Fruit fly (Drosophila melanogaster) whole organism, embryonic: ENCODE data around the gene MSAmiP.

ENCODE experiments used
- Abd-B ChIP-seq: fragments of 200-800 bp; sonication (Bioruptor generic); optimal IDR thresholded peaks from 2 replicates; lab custom pipeline; 2018; ENCODE audit warnings: missing biosample characterization, mild to moderate bottlenecking, missing genetic modification characterization, moderate library complexity
- Adf1 ChIP-seq: fragments of 200-800 bp; sonication (Bioruptor generic); IDR thresholded peaks from 2 replicates; pipeline ENCODE4 v1.3.6; 2022; ENCODE audit warnings: missing biosample characterization, missing genetic modification characterization
- Atf6 ChIP-seq: fragments of 200-800 bp; sonication (Bioruptor generic); IDR thresholded peaks from 2 replicates; pipeline ENCODE4 v1.3.6; 2022; ENCODE audit warnings: missing biosample characterization, missing genetic modification characterization
- CG11085 ChIP-seq: fragments of 200-800 bp; sonication (Bioruptor generic); IDR thresholded peaks from 2 replicates; pipeline ENCODE4 v1.3.6; 2022; ENCODE audit warnings: missing biosample characterization, missing genetic modification characterization
- CG11093 ChIP-seq: fragments of 200-800 bp; sonication (Bioruptor generic); IDR thresholded peaks from 3 replicates; pipeline ENCODE4 v1.3.6; 2022; ENCODE audit warnings: missing biosample characterization, missing genetic modification characterization
- CG11398 ChIP-seq: fragments of 200-800 bp; sonication (Bioruptor generic); optimal IDR thresholded peaks from 2 replicates; lab custom pipeline; 2016; ENCODE audit warnings: missing biosample characterization, missing genetic modification characterization
- CG11456 ChIP-seq: fragments of 200-800 bp; sonication (Bioruptor generic); IDR thresholded peaks from 3 replicates; pipeline ENCODE4 v1.3.6; 2022; ENCODE audit warnings: missing biosample characterization, missing genetic modification characterization
- CG12155 ChIP-seq: fragments of 200-800 bp; sonication (Bioruptor generic); optimal IDR thresholded peaks from 3 replicates; lab custom pipeline; 2016; ENCODE audit warnings: missing biosample characterization, missing genetic modification characterization
- CG13624 ChIP-seq: fragments of 200-800 bp; sonication (Bioruptor generic); optimal IDR thresholded peaks from 2 replicates; lab custom pipeline; 2016; ENCODE audit warnings: missing biosample characterization, missing genetic modification characterization
- CG15601 ChIP-seq: fragments of 200-800 bp; sonication (Bioruptor generic); optimal IDR thresholded peaks from 3 replicates; lab custom pipeline; 2019; ENCODE audit warnings: missing biosample characterization, mild to moderate bottlenecking, missing genetic modification characterization, moderate library complexity
- CG15696 ChIP-seq: fragments of 200-800 bp; sonication (Bioruptor generic); optimal IDR thresholded peaks from 2 replicates; lab custom pipeline; 2019; ENCODE audit warnings: missing biosample characterization, mild to moderate bottlenecking, missing genetic modification characterization, moderate library complexity
- CG17612 ChIP-seq: fragments of 200-800 bp; sonication (Bioruptor generic); IDR thresholded peaks from 2 replicates; pipeline ENCODE4 v1.3.6; 2022; ENCODE audit warnings: missing biosample characterization, missing genetic modification characterization
- CG2116 ChIP-seq: fragments of 200-800 bp; sonication (Bioruptor generic); optimal IDR thresholded peaks from 3 replicates; lab custom pipeline; 2018; ENCODE audit warnings: missing biosample characterization, mild to moderate bottlenecking, missing genetic modification characterization
- CG2129 ChIP-seq: fragments of 200-800 bp; sonication (Bioruptor generic); IDR thresholded peaks from 2 replicates; pipeline ENCODE4 v1.3.6; 2022; ENCODE audit warnings: missing biosample characterization, missing genetic modification characterization; ENCODE audit not compliant: partially characterized antibody
- CG30431 ChIP-seq: fragments of 200-800 bp; sonication (Bioruptor generic); optimal IDR thresholded peaks from 2 replicates; lab custom pipeline; 2017; ENCODE audit warnings: missing biosample characterization, missing genetic modification characterization
- CG32532 ChIP-seq: fragments of 200-800 bp; sonication (Bioruptor generic); IDR thresholded peaks from 2 replicates; pipeline ENCODE4 v1.3.6; 2022; ENCODE audit warnings: missing biosample characterization, missing genetic modification characterization
- CG3838 ChIP-seq: fragments of 200-800 bp; sonication (Bioruptor generic); optimal IDR thresholded peaks from 3 replicates; lab custom pipeline; 2016; ENCODE audit warnings: missing biosample characterization, missing genetic modification characterization
- CG4617 ChIP-seq: fragments of 200-800 bp; sonication (Bioruptor generic); optimal IDR thresholded peaks from 3 replicates; lab custom pipeline; 2016; ENCODE audit warnings: missing biosample characterization, missing genetic modification characterization, borderline replicate concordance
- CG5180 ChIP-seq: fragments of 200-800 bp; sonication (Bioruptor generic); optimal IDR thresholded peaks from 3 replicates; lab custom pipeline; 2017; ENCODE audit warnings: missing biosample characterization, missing genetic modification characterization, mild to moderate bottlenecking, moderate library complexity, missing genetic modification reagents
- CG6175 ChIP-seq: fragments of 200-800 bp; sonication (Bioruptor generic); IDR thresholded peaks from 3 replicates; pipeline ENCODE4 v1.3.6; 2022; ENCODE audit warnings: missing biosample characterization, missing genetic modification characterization
- CG6813 ChIP-seq: fragments of 200-800 bp; sonication (Bioruptor generic); optimal IDR thresholded peaks from 2 replicates; lab custom pipeline; 2017; ENCODE audit warnings: missing biosample characterization, missing genetic modification characterization, mild to moderate bottlenecking, moderate library complexity, missing genetic modification reagents
- CG7963 ChIP-seq: fragments of 200-800 bp; sonication (Bioruptor generic); IDR thresholded peaks from 3 replicates; pipeline ENCODE4 v1.3.6; 2022; ENCODE audit warnings: missing biosample characterization, missing genetic modification characterization; ENCODE audit not compliant: partially characterized antibody
- CG9437 ChIP-seq: fragments of 200-800 bp; sonication (Bioruptor generic); optimal IDR thresholded peaks from 2 replicates; lab custom pipeline; 2018; ENCODE audit warnings: missing biosample characterization, mild to moderate bottlenecking, missing genetic modification characterization
- CG9817 ChIP-seq: fragments of 200-800 bp; sonication (Bioruptor generic); optimal IDR thresholded peaks from 2 replicates; lab custom pipeline; 2018; ENCODE audit warnings: missing biosample characterization, mild to moderate bottlenecking, missing genetic modification characterization, moderate library complexity
- Gug ChIP-seq: fragments of 200-800 bp; sonication (Bioruptor generic); IDR thresholded peaks from 4 replicates; pipeline ENCODE4 v1.3.6; 2022; ENCODE audit warnings: missing biosample characterization, missing genetic modification characterization
- HLHmδ ChIP-seq: fragments of 200-800 bp; sonication (Bioruptor generic); optimal IDR thresholded peaks from 2 replicates; lab custom pipeline; 2018; ENCODE audit warnings: missing biosample characterization, mild to moderate bottlenecking, missing genetic modification characterization, moderate library complexity
- Hmr ChIP-seq: fragments of 200-800 bp; sonication (Bioruptor generic); optimal IDR thresholded peaks from 3 replicates; lab custom pipeline; 2017; ENCODE audit warnings: mild to moderate bottlenecking, missing biosample characterization, missing genetic modification reagents, missing genetic modification characterization
- Hr3 ChIP-seq: fragments of 200-800 bp; sonication (Bioruptor generic); optimal IDR thresholded peaks from 3 replicates; lab custom pipeline; 2016; ENCODE audit warnings: missing biosample characterization, missing genetic modification characterization
- Myb ChIP-seq: fragments of 200-800 bp; sonication (Bioruptor generic); optimal IDR thresholded peaks from 2 replicates; lab custom pipeline; 2016; ENCODE audit warnings: missing biosample characterization, missing genetic modification characterization
- NK7.1 ChIP-seq: fragments of 200-800 bp; sonication (Bioruptor generic); optimal IDR thresholded peaks from 3 replicates; lab custom pipeline; 2016; ENCODE audit warnings: missing biosample characterization, missing genetic modification characterization
- Pdp1 ChIP-seq, 2 experiments: fragments of 200-800 bp; sonication (Bioruptor generic); optimal IDR thresholded peaks; 3 replicates each; lab custom pipeline; 2016; ENCODE audit warnings: missing biosample characterization in 2 of 2, missing genetic modification characterization in 2 of 2, mild to moderate bottlenecking in 1 of 2, moderate library complexity in 1 of 2
- Sry-δ ChIP-seq: fragments of 200-800 bp; sonication (Bioruptor generic); optimal IDR thresholded peaks from 2 replicates; lab custom pipeline; 2016; ENCODE audit warnings: missing biosample characterization, missing genetic modification characterization
- ab ChIP-seq: fragments of 200-800 bp; sonication (Bioruptor generic); optimal IDR thresholded peaks from 2 replicates; lab custom pipeline; 2016; ENCODE audit warnings: missing biosample characterization, missing genetic modification characterization
- ac ChIP-seq: fragments of 200-800 bp; sonication (Bioruptor generic); optimal IDR thresholded peaks from 3 replicates; lab custom pipeline; 2017; ENCODE audit warnings: missing biosample characterization, mild to moderate bottlenecking, missing genetic modification characterization
- ase ChIP-seq: fragments of 200-800 bp; sonication (Bioruptor generic); IDR thresholded peaks from 3 replicates; pipeline ENCODE4 v1.3.6; 2022; ENCODE audit warnings: missing biosample characterization, missing genetic modification characterization
- ash1 ChIP-seq: fragments of 200-800 bp; sonication (Bioruptor generic); optimal IDR thresholded peaks from 2 replicates; lab custom pipeline; 2018; ENCODE audit warnings: missing biosample characterization, mild to moderate bottlenecking, missing genetic modification characterization
- chif ChIP-seq, 2 experiments: fragments of 200-800 bp; sonication (Bioruptor generic); optimal IDR thresholded peaks; 3 replicates each; lab custom pipeline; 2016; ENCODE audit warnings: missing biosample characterization in 2 of 2, missing genetic modification characterization in 2 of 2
- ci ChIP-seq: fragments of 200-800 bp; sonication (Bioruptor generic); IDR thresholded peaks from 3 replicates; pipeline ENCODE4 v1.3.6; 2022; ENCODE audit warnings: missing biosample characterization, missing genetic modification characterization
- danr ChIP-seq: fragments of 200-800 bp; sonication (Bioruptor generic); IDR thresholded peaks from 2 replicates; pipeline ENCODE4 v1.3.6; 2022; ENCODE audit warnings: missing biosample characterization, missing genetic modification characterization
- en ChIP-seq: fragments of 200-800 bp; sonication (Bioruptor generic); optimal IDR thresholded peaks from 2 replicates; lab custom pipeline; 2016; ENCODE audit warnings: missing biosample characterization, missing genetic modification characterization
- fu2 ChIP-seq: fragments of 200-800 bp; sonication (Bioruptor generic); optimal IDR thresholded peaks from 2 replicates; lab custom pipeline; 2016; ENCODE audit warnings: missing biosample characterization, missing genetic modification characterization
- gcm2 ChIP-seq: fragments of 200-800 bp; sonication (Bioruptor generic); optimal IDR thresholded peaks from 2 replicates; lab custom pipeline; 2016; ENCODE audit warnings: missing biosample characterization, missing genetic modification characterization
- insv ChIP-seq, 2 experiments: fragments of 200-800 bp; sonication (Bioruptor generic); optimal IDR thresholded peaks; 3 replicates each; lab custom pipeline; 2016 to 2018; ENCODE audit warnings: missing biosample characterization in 2 of 2, missing genetic modification characterization in 2 of 2
- p53 ChIP-seq: fragments of 200-800 bp; sonication (Bioruptor generic); optimal IDR thresholded peaks from 2 replicates; lab custom pipeline; 2016; ENCODE audit warnings: missing biosample characterization, missing genetic modification characterization
- pfk ChIP-seq: fragments of 200-800 bp; sonication (Bioruptor generic); optimal IDR thresholded peaks from 2 replicates; lab custom pipeline; 2018; ENCODE audit warnings: missing biosample characterization, mild to moderate bottlenecking, missing genetic modification characterization, moderate library complexity
- pita ChIP-seq: fragments of 200-800 bp; sonication (Bioruptor generic); optimal IDR thresholded peaks from 2 replicates; lab custom pipeline; 2017; ENCODE audit warnings: missing biosample characterization, mild to moderate bottlenecking, missing genetic modification characterization
- repo ChIP-seq: fragments of 200-800 bp; sonication (Bioruptor generic); optimal IDR thresholded peaks from 2 replicates; lab custom pipeline; 2016; ENCODE audit warnings: missing biosample characterization, missing genetic modification characterization
- tll ChIP-seq, 2 experiments: fragments of 200-800 bp in 1 of 2; fragments of >200 bp in 1 of 2; sonication (Bioruptor generic) in 1 of 2; optimal IDR thresholded peaks; 2 replicates each; lab custom pipeline; 2017 to 2019; ENCODE audit warnings: missing biosample characterization in 2 of 2, missing genetic modification characterization in 2 of 2, mild to moderate bottlenecking in 1 of 2, moderate library complexity in 1 of 2
- wdn ChIP-seq: fragments of 200-800 bp; sonication (Bioruptor generic); IDR thresholded peaks from 2 replicates; pipeline ENCODE4 v1.3.6; 2022; ENCODE audit warnings: missing biosample characterization, missing genetic modification characterization
- yki ChIP-seq: fragments of >200 bp; optimal IDR thresholded peaks from 3 replicates; lab custom pipeline; 2018

MSAmiP gene

DNA sequence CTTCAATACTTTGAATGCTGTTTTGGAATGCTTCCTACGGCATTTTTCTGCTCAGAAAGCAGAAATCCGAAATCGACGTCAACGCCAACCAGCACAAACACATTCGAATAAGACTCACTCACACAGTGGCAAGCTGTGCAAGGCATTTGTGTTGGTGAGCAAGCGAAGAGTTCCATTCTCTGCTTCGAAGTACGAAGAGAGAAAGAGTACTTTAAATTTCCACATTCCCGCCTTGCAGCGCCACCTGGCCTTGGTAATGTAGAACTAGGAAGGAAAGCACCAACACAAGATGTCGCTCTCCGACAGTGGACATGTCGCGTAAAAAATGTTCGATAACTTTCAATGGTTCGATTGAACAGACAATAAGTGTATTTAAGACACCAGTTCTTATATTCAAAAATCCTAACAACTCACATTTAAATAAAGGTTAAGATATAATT, 22.9 kb upstream of the MSAmiP start (continued):
- TF ChIP-seq CG15696 (tag; lab: Kevin White, UChicago) = peak; percentile 52
- TF ChIP-seq CG2116 (GFP tag; lab: Kevin White, UChicago) = peak; percentile 12
- TF ChIP-seq wdn = no peak
- TF ChIP-seq insv (GFP tag; optimal IDR thresholded peaks at IDR 0.05; lab: Kevin White, UChicago) = peak; percentile 68 to 99
- peak; percentile 1 for TF ChIP-seq en (GFP tag; lab: Kevin White, UChicago)
- 0 out of 3 replicates have a peak, but pooled peaks have one; percentile 31 for TF ChIP-seq CG11093 (GFP tag; lab: Robert Waterston, UW)
- peak; percentile 80; the same call in 1 of the 2 replicates for TF ChIP-seq CG32532 (GFP tag; lab: Robert Waterston, UW)
- TF ChIP-seq Atf6 (GFP tag; lab: Robert Waterston, UW) = no peak
- TF ChIP-seq HLHmδ = peak; percentile 5
- TF ChIP-seq CG2129 (GFP tag; lab: Robert Waterston, UW) = no peak
- no peak for TF ChIP-seq fu2 (GFP tag; lab: Kevin White, UChicago)
- peak; percentile 19 for TF ChIP-seq CG4617
- TF ChIP-seq pfk = no peak
- peak; percentile 31 for TF ChIP-seq CG11398
- peak; percentile 37 for TF ChIP-seq yki
- no peak for TF ChIP-seq CG3838
- TF ChIP-seq Adf1 (GFP tag; lab: Robert Waterston, UW) = peak; percentile 43
- no peak for TF ChIP-seq CG17612 (GFP tag; lab: Robert Waterston, UW)
- TF ChIP-seq CG9437 = no peak
- peak; percentile 48 for TF ChIP-seq Myb
- 0 out of 3 replicates have a peak, but pooled peaks have one; percentile 21 for TF ChIP-seq CG7963 (GFP tag; lab: Robert Waterston, UW)
- no peak for TF ChIP-seq CG6175 (GFP tag; lab: Robert Waterston, UW)
- no peak for TF ChIP-seq danr
- TF ChIP-seq CG5180 (GFP tag; lab: Kevin White, UChicago) = peak; percentile 96
- no peak for TF ChIP-seq CG6813
- peak; percentile 12 for TF ChIP-seq pita
- peak; percentile 43 for TF ChIP-seq p53 (GFP tag; lab: Kevin White, UChicago)
- peak; percentile 21 for TF ChIP-seq Abd-B
- peak; percentile 22 for TF ChIP-seq CG30431 (GFP tag; lab: Kevin White, UChicago)
- TF ChIP-seq ab (GFP tag; lab: Kevin White, UChicago) = no peak
- peak; percentile 64 for TF ChIP-seq CG9817 (tag; lab: Kevin White, UChicago)
- TF ChIP-seq CG11456 = no peak; the same call in 2 of the 3 replicates
- TF ChIP-seq tll (GFP tag; optimal IDR thresholded peaks at IDR 0.05; lab: Kevin White, UChicago) = peak in 1 of 2 experiments; percentile 13
- TF ChIP-seq Sry-δ = peak; percentile 40
- no peak for TF ChIP-seq gcm2 (GFP tag; lab: Kevin White, UChicago)
- TF ChIP-seq Hr3 (GFP tag; lab: Kevin White, UChicago) = peak; percentile 20
- peak; percentile 49; the same call in 1 of the 2 replicates for TF ChIP-seq CG11085 (GFP tag; lab: Robert Waterston, UW)
- no peak for TF ChIP-seq Hmr
- TF ChIP-seq CG15601 (tag; lab: Kevin White, UChicago) = peak; percentile 99
- peak; percentile 3 for TF ChIP-seq NK7.1 (GFP tag; lab: Kevin White, UChicago)
- no peak for TF ChIP-seq repo (GFP tag; lab: Kevin White, UChicago)
- peak; percentile 8 to 68 for TF ChIP-seq Pdp1 (GFP tag; optimal IDR thresholded peaks at IDR 0.05; lab: Kevin White, UChicago)
- TF ChIP-seq chif (GFP tag; optimal IDR thresholded peaks at IDR 0.05; lab: Kevin White, UChicago) = peak in 1 of 2 experiments; percentile 80
- peak; percentile 10 for TF ChIP-seq ac (GFP tag; lab: Kevin White, UChicago)
- TF ChIP-seq ash1 (GFP tag; lab: Kevin White, UChicago) = peak; percentile 85
- TF ChIP-seq ci = peak; percentile 84; the same call in 2 of the 3 replicates
- peak; percentile 17 for TF ChIP-seq CG12155
- TF ChIP-seq CG13624 (GFP tag; lab: Kevin White, UChicago) = peak; percentile 65
- peak; percentile 69; the same call in 1 of the 3 replicates for TF ChIP-seq ase
- TF ChIP-seq Gug (GFP tag; lab: Robert Waterston, UW) = peak; percentile 51; the same call in 2 of the 4 replicates
